Worm (Caenorhabditis elegans): ENCODE data around the gene crn-5.

DNA sequence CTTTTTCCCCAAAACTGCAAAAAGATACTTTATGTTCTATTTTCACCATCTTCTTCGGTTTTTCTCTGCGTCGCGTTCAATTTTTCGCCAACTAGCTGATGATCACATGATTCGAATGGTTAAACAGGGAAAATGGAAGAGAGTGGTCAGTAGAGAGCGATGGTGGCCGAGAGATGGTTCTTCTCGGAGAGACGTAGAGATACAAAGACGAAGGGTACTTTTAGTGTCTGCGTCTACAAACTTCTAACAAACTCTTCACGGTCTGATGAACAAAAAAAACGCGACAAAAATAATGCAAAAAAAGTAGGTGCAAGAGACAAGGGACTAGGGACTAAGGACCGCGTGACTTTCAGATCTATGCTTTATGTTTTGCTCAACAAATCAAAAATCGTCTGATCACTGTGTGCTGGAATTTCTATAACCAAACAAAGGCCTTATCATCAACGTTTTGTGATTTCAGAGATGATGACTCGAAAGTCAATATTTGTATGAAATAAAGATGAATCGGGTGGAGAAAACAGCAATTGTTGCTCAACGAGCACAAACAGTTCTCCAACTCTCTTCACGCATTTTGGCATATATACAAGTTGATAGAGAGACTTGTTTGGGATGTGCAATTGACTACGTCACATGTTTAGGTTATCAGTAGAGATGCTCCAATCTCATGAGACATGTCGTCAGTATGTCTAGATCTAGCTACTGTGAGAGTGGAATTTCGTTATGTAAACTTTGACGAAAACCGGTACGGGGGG lies 40.4 kb upstream of the crn-5 start:
- TF ChIP-seq snpc-4 (tag; optimal IDR thresholded peaks at IDR 0.05) (peak; percentile 83), nhr-67 (tag; optimal IDR thresholded peaks at IDR 0.05) (no peak), R02D3.7 (tag; optimal IDR thresholded peaks at IDR 0.05) (peak; percentile 75), ztf-4 (tag; optimal IDR thresholded peaks at IDR 0.05) (peak; percentile 84), ama-1 (optimal IDR thresholded peaks at IDR 0.05) (peak; percentile 95), aly-2 (tag; optimal IDR thresholded peaks at IDR 0.05) (peak; percentile 20), nhr-23 (tag; optimal IDR thresholded peaks at IDR 0.05) (peak; percentile 99), nhr-12 (tag; optimal IDR thresholded peaks at IDR 0.05) (no peak), egl-27 (tag; optimal IDR thresholded peaks at IDR 0.05) (peak; percentile 72), ztf-11 (tag; optimal IDR thresholded peaks at IDR 0.05) (no peak), nhr-11 (tag; optimal IDR thresholded peaks at IDR 0.05) (peak; percentile 98), elt-3 (tag; optimal IDR thresholded peaks at IDR 0.05) (peak in 2 of 3 experiments; percentile 19 to 48)
